Worm (Caenorhabditis elegans) whole organism, midembryonic: Measurements from ENCODE around the gene grd-13.

Source experiments
- T22C8.4 ChIP-seq: fragments of 200-800 bp; sonication (Bioruptor generic); IDR thresholded peaks from 2 replicates; pipeline ENCODE4 v1.3.6; 2022; ENCODE audit warnings: missing genetic modification characterization, missing compliant biosample characterization
- cog-1 ChIP-seq: sonication (generic microtip); optimal IDR thresholded peaks from 2 replicates; lab custom pipeline; 2016; ENCODE audit warnings: missing genetic modification characterization, missing compliant biosample characterization
- flt-1 ChIP-seq: fragments of 200-800 bp; sonication (Bioruptor generic); IDR thresholded peaks from 2 replicates; pipeline ENCODE4 v1.3.6; 2022; ENCODE audit warnings: missing genetic modification characterization, missing compliant biosample characterization
- klf-2 ChIP-seq: fragments of 200-800 bp; sonication (Bioruptor generic); conservative IDR thresholded peaks from 2 replicates; pipeline ENCODE4 v1.3.6; 2022; ENCODE audit warnings: missing genetic modification reagents, missing genetic modification characterization, missing compliant biosample characterization
- ref-1 ChIP-seq: fragments of 200-800 bp; sonication (Bioruptor generic); conservative IDR thresholded peaks from 2 replicates; pipeline ENCODE4 v1.3.6; 2022; ENCODE audit warnings: missing genetic modification reagents, missing genetic modification characterization, missing compliant biosample characterization
- tab-1 ChIP-seq: fragments of 200-800 bp; sonication (Bioruptor generic); IDR thresholded peaks from 2 replicates; pipeline ENCODE4 v1.3.6; 2022; ENCODE audit warnings: missing genetic modification characterization, missing compliant biosample characterization
- ztf-29 ChIP-seq: fragments of 200-800 bp; sonication (Bioruptor generic); IDR thresholded peaks from 2 replicates; pipeline ENCODE4 v1.3.6; 2022; ENCODE audit warnings: missing genetic modification reagents, missing genetic modification characterization, missing compliant biosample characterization

- TF ChIP-seq cog-1 (tag; lab: Kevin White, UChicago) (no peak), ztf-29 (GFP tag; lab: Robert Waterston, UW) (no peak), T22C8.4 (GFP tag; lab: Robert Waterston, UW) (no peak), klf-2 (GFP tag; lab: Robert Waterston, UW) (no peak), ref-1 (GFP tag; lab: Robert Waterston, UW) (no peak), flt-1 (no peak), tab-1 (GFP tag; lab: Robert Waterston, UW) (no peak)
Observed at ce11 chrIV:3482195-3482959, 44.3 kb downstream of the grd-13 start, which contains the start of gene srz-82.
